Fruit fly (Drosophila melanogaster) whole organism, pupa: ENCODE results near the gene CG33978.

Source experiments
- CG10348 ChIP-seq: fragments of 200-800 bp; sonication (Bioruptor generic); IDR thresholded peaks from 2 replicates; pipeline ENCODE4 v1.3.6; 2022; ENCODE audit warnings: missing biosample characterization, missing genetic modification characterization
- CG12605 ChIP-seq: fragments of 200-800 bp; sonication (Bioruptor generic); IDR thresholded peaks from 2 replicates; pipeline ENCODE4 v1.3.6; 2022; ENCODE audit warnings: missing biosample characterization, missing genetic modification characterization
- CG13204 ChIP-seq: fragments of 200-800 bp; sonication (Bioruptor generic); optimal IDR thresholded peaks from 2 replicates; lab custom pipeline; 2018; ENCODE audit warnings: missing biosample characterization, mild to moderate bottlenecking, missing genetic modification characterization, moderate library complexity
- CG14655 ChIP-seq: fragments of 200-800 bp; sonication (Bioruptor generic); optimal IDR thresholded peaks from 3 replicates; lab custom pipeline; 2017; ENCODE audit warnings: mild to moderate bottlenecking, missing biosample characterization, missing genetic modification reagents, missing genetic modification characterization
- CG15710 ChIP-seq: fragments of 200-800 bp; sonication (Bioruptor generic); optimal IDR thresholded peaks from 2 replicates; lab custom pipeline; 2018; ENCODE audit warnings: missing biosample characterization, mild to moderate bottlenecking, missing genetic modification characterization, moderate library complexity
- CG17806 ChIP-seq: fragments of 200-800 bp; sonication (Bioruptor generic); optimal IDR thresholded peaks from 2 replicates; lab custom pipeline; 2018; ENCODE audit warnings: missing biosample characterization, mild to moderate bottlenecking, missing genetic modification characterization, moderate library complexity
- CG32121 ChIP-seq: fragments of 200-800 bp; sonication (Bioruptor generic); IDR thresholded peaks from 2 replicates; pipeline ENCODE4 v1.3.6; 2022; ENCODE audit warnings: missing biosample characterization, missing genetic modification characterization
- CG34367 ChIP-seq: fragments of 200-800 bp; sonication (Bioruptor generic); optimal IDR thresholded peaks from 2 replicates; lab custom pipeline; 2018; ENCODE audit warnings: missing biosample characterization, mild to moderate bottlenecking, missing genetic modification characterization
- CG4496 ChIP-seq: fragments of 200-800 bp; sonication (Bioruptor generic); IDR thresholded peaks from 3 replicates; pipeline ENCODE4 v1.3.6; 2022; ENCODE audit warnings: missing biosample characterization, missing genetic modification characterization
- CG8159 ChIP-seq: fragments of 200-800 bp; sonication (Bioruptor generic); optimal IDR thresholded peaks from 3 replicates; lab custom pipeline; 2018; ENCODE audit warnings: missing biosample characterization, mild to moderate bottlenecking, missing genetic modification characterization, moderate library complexity
- CG8301 ChIP-seq: fragments of 200-800 bp; sonication (Bioruptor generic); optimal IDR thresholded peaks from 2 replicates; lab custom pipeline; 2018; ENCODE audit warnings: missing biosample characterization, mild to moderate bottlenecking, missing genetic modification characterization
- CG9948 ChIP-seq: fragments of 200-800 bp; sonication (Bioruptor generic); optimal IDR thresholded peaks from 2 replicates; lab custom pipeline; 2018; ENCODE audit warnings: missing biosample characterization, mild to moderate bottlenecking, missing genetic modification characterization, moderate library complexity
- D1 ChIP-seq: fragments of 200-800 bp; sonication (Bioruptor generic); optimal IDR thresholded peaks from 2 replicates; lab custom pipeline; 2018; ENCODE audit warnings: missing biosample characterization, mild to moderate bottlenecking, missing genetic modification characterization, moderate library complexity
- EcR ChIP-seq: fragments of 200-800 bp; sonication (Bioruptor generic); optimal IDR thresholded peaks from 3 replicates; lab custom pipeline; 2019; ENCODE audit warnings: missing biosample characterization, missing genetic modification characterization, mild to moderate bottlenecking, moderate library complexity, missing genetic modification reagents
- Ets98B ChIP-seq: fragments of 200-800 bp; sonication (Bioruptor generic); IDR thresholded peaks from 2 replicates; pipeline ENCODE4 v1.3.6; 2022; ENCODE audit warnings: missing biosample characterization, missing genetic modification characterization
- Pif1A ChIP-seq: fragments of 200-800 bp; sonication (Bioruptor generic); optimal IDR thresholded peaks from 3 replicates; lab custom pipeline; 2016; ENCODE audit warnings: missing biosample characterization, missing genetic modification characterization
- Pif1B ChIP-seq: fragments of 200-800 bp; sonication (Bioruptor generic); optimal IDR thresholded peaks from 3 replicates; lab custom pipeline; 2016; ENCODE audit warnings: missing biosample characterization, missing genetic modification characterization
- Snoo ChIP-seq: fragments of 200-800 bp; sonication (Bioruptor generic); optimal IDR thresholded peaks from 3 replicates; lab custom pipeline; 2017; ENCODE audit warnings: missing biosample characterization, mild to moderate bottlenecking, missing genetic modification characterization, inconsistent platforms
- fd96Ca ChIP-seq: fragments of 200-800 bp; sonication (Bioruptor generic); IDR thresholded peaks from 3 replicates; pipeline ENCODE4 v1.3.6; 2022; ENCODE audit warnings: missing biosample characterization, missing genetic modification characterization
- gl ChIP-seq: fragments of 200-800 bp; sonication (Bioruptor generic); optimal IDR thresholded peaks from 2 replicates; lab custom pipeline; 2018; ENCODE audit warnings: missing biosample characterization, mild to moderate bottlenecking, missing genetic modification characterization
- rn ChIP-seq: fragments of 200-800 bp; sonication (Bioruptor generic); IDR thresholded peaks from 2 replicates; pipeline ENCODE4 v1.3.6; 2022; ENCODE audit warnings: missing biosample characterization, missing genetic modification characterization

Gene CG33978

DNA sequence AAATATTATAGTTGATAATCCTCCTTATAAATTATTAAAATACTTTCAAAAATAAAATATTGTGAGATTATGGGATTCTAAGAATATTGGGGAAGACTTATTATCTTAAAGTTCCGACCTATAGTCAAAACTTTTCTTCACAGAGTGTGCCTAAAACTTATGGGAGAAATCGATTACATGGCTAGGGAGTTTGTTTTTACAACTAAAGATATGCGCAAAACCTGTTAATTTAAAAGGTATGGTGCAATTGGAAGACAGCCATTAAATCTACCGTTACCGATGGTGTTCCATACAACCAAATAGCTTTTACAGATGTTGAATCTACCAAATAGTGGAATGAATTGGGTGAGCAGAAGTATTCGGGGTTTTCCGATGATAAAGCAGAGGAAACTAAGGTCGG, at the start of gene CG33978:
TSS of gene CG33978 (minus strand) at position 395 of the 400 bp plus-strand sequence.
- TF ChIP-seq CG14655 (GFP tag; lab: Kevin White, UChicago) = no peak
- peak; percentile 15 for TF ChIP-seq D1 (tag; lab: Kevin White, UChicago)
- TF ChIP-seq EcR = no peak
- no peak for TF ChIP-seq Ets98B (GFP tag; lab: Robert Waterston, UW)
- no peak for TF ChIP-seq CG8159 (tag; lab: Kevin White, UChicago)
- TF ChIP-seq CG34367 (tag; lab: Kevin White, UChicago) = no peak

DNA sequence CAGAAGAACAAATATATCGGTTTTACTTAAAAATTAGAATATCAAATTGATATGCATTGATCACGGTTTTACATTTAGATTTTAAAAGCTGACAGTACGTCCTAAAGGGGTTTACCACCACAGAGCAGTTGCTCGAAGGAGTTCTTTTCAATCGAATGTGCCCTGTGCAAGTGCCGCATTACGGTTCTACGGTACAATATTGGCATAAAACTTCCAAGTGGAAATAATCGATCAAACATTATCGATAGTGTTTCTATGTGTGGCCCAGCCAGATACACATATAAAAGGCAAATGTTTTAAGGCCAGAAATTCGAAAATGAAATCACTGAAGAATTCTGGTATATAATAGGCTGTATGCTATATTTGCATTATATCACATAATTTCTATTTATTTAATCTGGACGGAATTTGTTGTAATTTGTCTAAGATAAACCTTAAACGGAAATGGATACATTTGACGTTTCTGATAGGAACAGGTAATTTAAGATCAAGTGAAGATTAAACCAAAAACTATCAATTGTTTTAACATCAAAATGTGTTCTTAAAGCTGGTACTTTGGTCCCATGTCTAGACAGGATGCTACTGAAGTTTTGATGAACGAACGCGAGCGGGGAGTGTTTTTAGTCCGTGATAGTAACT, 34.7 kb upstream of the CG33978 start, which contains the start of gene Crk:
TSS of gene Crk (plus strand) at position 214 of the 639 bp plus-strand sequence.
- TF ChIP-seq CG8301 (tag; lab: Kevin White, UChicago) = no peak
- TF ChIP-seq Pif1B (GFP tag; lab: Kevin White, UChicago) = no peak
- no peak for TF ChIP-seq rn (GFP tag; lab: Robert Waterston, UW)
- no peak for TF ChIP-seq EcR
- no peak for TF ChIP-seq CG15710 (tag; lab: Kevin White, UChicago)
- TF ChIP-seq CG8159 (tag; lab: Kevin White, UChicago) = no peak
- no peak for TF ChIP-seq gl (tag; lab: Kevin White, UChicago)
- no peak for TF ChIP-seq CG13204 (GFP tag; lab: Kevin White, UChicago)
- no peak for TF ChIP-seq CG17806 (tag; lab: Kevin White, UChicago)
- TF ChIP-seq CG9948 (tag; lab: Kevin White, UChicago) = no peak
- TF ChIP-seq CG14655 (GFP tag; lab: Kevin White, UChicago) = no peak
- no peak for TF ChIP-seq CG4496 (GFP tag; lab: Robert Waterston, UW)
- no peak for TF ChIP-seq CG32121
- no peak for TF ChIP-seq CG10348 (GFP tag; lab: Robert Waterston, UW)
- no peak for TF ChIP-seq CG34367 (tag; lab: Kevin White, UChicago)
- TF ChIP-seq Pif1A (GFP tag; lab: Kevin White, UChicago) = no peak
- TF ChIP-seq Snoo (tag; lab: Kevin White, UChicago) = no peak
- no peak for TF ChIP-seq fd96Ca
- no peak for TF ChIP-seq Ets98B (GFP tag; lab: Robert Waterston, UW)

DNA sequence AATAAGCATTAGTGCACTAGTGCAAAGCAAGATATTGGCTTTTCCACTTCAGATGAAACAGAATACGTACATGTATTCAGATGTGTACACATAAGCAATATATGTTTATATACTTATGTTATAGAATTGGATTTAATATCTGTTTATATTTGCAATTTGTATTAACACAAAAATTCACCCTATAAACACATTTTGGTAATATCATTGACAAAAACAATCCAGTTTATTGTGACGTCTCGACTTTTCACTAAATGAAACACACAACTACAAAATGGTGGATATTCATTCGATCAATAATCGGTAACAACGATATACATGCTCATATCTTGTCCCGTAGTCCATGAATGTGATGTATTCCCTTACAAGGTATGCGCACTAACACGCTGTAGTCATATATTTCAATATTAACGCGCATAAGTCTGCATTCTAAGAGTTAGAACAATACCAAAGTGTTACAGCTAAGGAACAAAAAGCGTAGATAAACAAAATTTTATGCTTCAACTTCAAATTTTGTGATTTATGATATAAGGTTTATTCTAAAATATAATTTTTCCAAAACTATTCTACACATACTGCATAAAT, 30.3 kb upstream of the CG33978 start, which contains the start of gene CG31998:
TSS of gene CG31998 (minus strand) at position 275 of the 582 bp plus-strand sequence.
- TF ChIP-seq D1 (tag; lab: Kevin White, UChicago) (peak; percentile 22), CG15710 (tag; lab: Kevin White, UChicago) (peak; percentile 15), Ets98B (GFP tag; lab: Robert Waterston, UW) (no peak), gl (tag; lab: Kevin White, UChicago) (no peak)

DNA sequence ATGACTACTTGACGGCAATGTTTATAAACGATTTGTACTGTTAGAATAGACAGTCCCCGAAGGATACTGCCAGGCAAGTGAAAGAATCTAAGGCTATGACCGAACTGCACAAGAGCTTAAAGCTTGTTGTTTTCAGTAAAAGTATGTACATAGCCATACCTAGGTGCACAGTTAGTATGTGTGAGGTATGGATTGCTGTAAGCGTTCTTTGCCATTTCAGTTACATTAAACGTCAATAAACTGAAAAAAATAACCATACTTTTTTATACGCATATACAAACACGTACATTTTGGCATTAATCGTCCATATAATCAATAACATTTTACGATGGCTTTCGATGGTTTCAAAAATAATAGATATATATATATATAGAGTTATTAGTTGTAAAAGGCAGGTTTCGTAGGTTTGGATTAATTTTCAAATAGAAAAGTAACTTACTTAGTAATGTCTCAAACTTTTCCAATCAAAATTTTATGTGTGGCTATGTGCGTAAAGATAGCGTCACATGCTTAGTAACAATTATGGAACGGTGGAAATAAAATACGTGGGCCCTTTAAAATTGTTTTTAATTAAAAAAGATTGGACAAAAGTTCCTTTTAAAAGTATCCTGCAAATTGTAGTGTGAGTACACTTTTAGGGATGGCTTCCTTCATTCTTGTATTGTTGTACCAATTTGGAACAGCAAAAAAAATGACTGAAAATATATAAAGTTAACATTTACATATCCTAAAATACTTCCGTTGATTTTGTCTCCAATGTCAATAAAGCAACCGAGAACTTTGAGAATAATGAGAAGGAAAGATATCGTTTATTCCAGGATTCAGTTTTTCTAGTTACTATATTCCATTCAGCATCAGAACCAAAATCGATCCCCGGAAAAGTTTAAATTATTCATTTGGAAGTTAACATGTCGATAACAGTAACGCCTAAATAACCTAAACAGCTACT, 18.2 kb upstream of the CG33978 start, which contains the start of gene Abcd1:
TSS of gene Abcd1 (minus strand) at position 444 of the 949 bp plus-strand sequence.
- TF ChIP-seq rn (GFP tag; lab: Robert Waterston, UW) (no peak), Pif1B (GFP tag; lab: Kevin White, UChicago) (no peak), CG14655 (GFP tag; lab: Kevin White, UChicago) (no peak), CG9948 (tag; lab: Kevin White, UChicago) (no peak), gl (tag; lab: Kevin White, UChicago) (no peak), CG4496 (GFP tag; lab: Robert Waterston, UW) (no peak), CG17806 (tag; lab: Kevin White, UChicago) (no peak), fd96Ca (no peak), D1 (tag; lab: Kevin White, UChicago) (no peak), CG34367 (tag; lab: Kevin White, UChicago) (no peak), CG12605 (GFP tag; lab: Robert Waterston, UW) (no peak), Ets98B (GFP tag; lab: Robert Waterston, UW) (no peak), EcR (no peak)

DNA sequence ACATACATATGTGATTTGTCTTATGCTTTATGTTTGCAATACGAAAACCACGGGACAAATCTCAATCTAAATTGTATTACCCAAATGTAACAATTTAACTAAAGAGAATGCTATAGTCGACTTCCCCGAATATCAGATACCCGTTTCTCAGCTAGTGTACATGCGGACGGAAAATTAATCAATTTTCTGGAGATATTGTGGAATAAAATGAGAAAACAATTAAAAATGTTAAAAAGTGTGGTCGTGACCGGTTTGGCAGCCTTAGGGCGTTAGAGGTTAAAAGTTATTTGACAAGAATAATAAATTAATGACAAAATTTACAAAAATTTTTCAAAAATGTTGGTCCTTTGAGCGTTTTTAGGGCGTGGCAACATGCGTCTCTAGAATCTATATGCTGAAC, 17.1 kb upstream of the CG33978 start:
- TF ChIP-seq Pif1B (GFP tag; lab: Kevin White, UChicago) (no peak), CG32121 (no peak), CG14655 (GFP tag; lab: Kevin White, UChicago) (no peak), CG15710 (tag; lab: Kevin White, UChicago) (no peak), CG4496 (GFP tag; lab: Robert Waterston, UW) (no peak), rn (GFP tag; lab: Robert Waterston, UW) (no peak), CG10348 (GFP tag; lab: Robert Waterston, UW) (no peak), CG12605 (GFP tag; lab: Robert Waterston, UW) (no peak), D1 (tag; lab: Kevin White, UChicago) (no peak), EcR (no peak), CG34367 (tag; lab: Kevin White, UChicago) (no peak), CG17806 (tag; lab: Kevin White, UChicago) (no peak), CG8159 (tag; lab: Kevin White, UChicago) (no peak), Snoo (tag; lab: Kevin White, UChicago) (no peak), Pif1A (GFP tag; lab: Kevin White, UChicago) (no peak), gl (tag; lab: Kevin White, UChicago) (no peak), fd96Ca (no peak), CG9948 (tag; lab: Kevin White, UChicago) (no peak)
